Fruit fly (Drosophila melanogaster): Measurements from ENCODE around the gene dpr6.

dpr6 gene

dm6 chr3L:9974172-9974896 lies at the start of gene dpr6:
TSS of gene dpr6 (plus strand) at chr3L:9974651.
- TF ChIP-seq h (GFP tag; optimal IDR thresholded peaks at IDR 0.05) = no peak
- no peak for TF ChIP-seq Rel (GFP tag; optimal IDR thresholded peaks at IDR 0.05)
- TF ChIP-seq Rel (tag; optimal IDR thresholded peaks at IDR 0.05) = peak; percentile 49

- TF ChIP-seq GATAd (GFP tag; optimal IDR thresholded peaks at IDR 0.05) (no peak), dsf (GFP tag; optimal IDR thresholded peaks at IDR 0.05; ENCODE audit: borderline replicate concordance) (no peak), br (GFP tag; optimal IDR thresholded peaks at IDR 0.05) (no peak), lola (GFP tag; optimal IDR thresholded peaks at IDR 0.05) (no peak), HLH106 (tag; optimal IDR thresholded peaks at IDR 0.05) (no peak), Vsx2 (GFP tag; optimal IDR thresholded peaks at IDR 0.05; ENCODE audit: partially characterized antibody) (no peak), CG32264 (GFP tag; optimal IDR thresholded peaks at IDR 0.05) (no peak), N (GFP tag; optimal IDR thresholded peaks at IDR 0.05) (no peak), woc (GFP tag; optimal IDR thresholded peaks at IDR 0.05) (no peak), jim (GFP tag; optimal IDR thresholded peaks at IDR 0.05) (no peak), Sp1 (GFP tag; optimal IDR thresholded peaks at IDR 0.05) (no peak), brk (GFP tag; optimal IDR thresholded peaks at IDR 0.05) (no peak)
Measured at dm6 chr3L:9927169-9927568, 47.3 kb upstream of the dpr6 start.

- no peak for TF ChIP-seq Rel (GFP tag; optimal IDR thresholded peaks at IDR 0.05)
- peak; percentile 99 for TF ChIP-seq Rel (tag; optimal IDR thresholded peaks at IDR 0.05)
- peak; percentile 18 for TF ChIP-seq Vsx2 (GFP tag; optimal IDR thresholded peaks at IDR 0.05; ENCODE audit: partially characterized antibody)
- no peak for TF ChIP-seq sv (GFP tag; optimal IDR thresholded peaks at IDR 0.05)
- peak; percentile 14 for TF ChIP-seq Hr83 (GFP tag; optimal IDR thresholded peaks at IDR 0.05; ENCODE audit: poor library complexity, severe bottlenecking)
- TF ChIP-seq HLH106 (tag; optimal IDR thresholded peaks at IDR 0.05) = peak; percentile 10
- no peak for TF ChIP-seq psq (GFP tag; optimal IDR thresholded peaks at IDR 0.05)
Measured at dm6 chr3L:9968267-9968721, 6.2 kb upstream of the dpr6 start, which contains the start of the genes CG6685 and Dronc. TSS of gene CG6685 (minus strand) at chr3L:9968317. TSS of gene Dronc (plus strand) at chr3L:9968479.

- no peak for TF ChIP-seq Mio (GFP tag; optimal IDR thresholded peaks at IDR 0.05)
- no peak for TF ChIP-seq N (GFP tag; optimal IDR thresholded peaks at IDR 0.05)
- TF ChIP-seq sv (GFP tag; optimal IDR thresholded peaks at IDR 0.05) = no peak
Measured at dm6 chr3L:9969158-9969557, 5.3 kb upstream of the dpr6 start.

- TF ChIP-seq jim (GFP tag; optimal IDR thresholded peaks at IDR 0.05) = no peak
- TF ChIP-seq Myc (optimal IDR thresholded peaks at IDR 0.05) = peak; percentile 43
- TF ChIP-seq br (GFP tag; optimal IDR thresholded peaks at IDR 0.05) = no peak
- no peak for TF ChIP-seq Vsx2 (GFP tag; optimal IDR thresholded peaks at IDR 0.05; ENCODE audit: partially characterized antibody)
- no peak for TF ChIP-seq usp (GFP tag; optimal IDR thresholded peaks at IDR 0.05)
- TF ChIP-seq h (GFP tag; optimal IDR thresholded peaks at IDR 0.05) = peak; percentile 41
- TF ChIP-seq CG9705 (GFP tag; optimal IDR thresholded peaks at IDR 0.05) = peak; percentile 9
- TF ChIP-seq lola (GFP tag; optimal IDR thresholded peaks at IDR 0.05) = no peak
- peak; percentile 4 for TF ChIP-seq sv (GFP tag; optimal IDR thresholded peaks at IDR 0.05)
- no peak for TF ChIP-seq dl (GFP tag; optimal IDR thresholded peaks at IDR 0.05; ENCODE audit: insufficient read depth in 1 of 2, partially characterized antibody in 2 of 2)
- no peak for TF ChIP-seq Rel (GFP tag; optimal IDR thresholded peaks at IDR 0.05)
- peak; percentile 38 for TF ChIP-seq Rel (tag; optimal IDR thresholded peaks at IDR 0.05)
- TF ChIP-seq psq (GFP tag; optimal IDR thresholded peaks at IDR 0.05) = peak; percentile 21
- TF ChIP-seq Dif (GFP tag; optimal IDR thresholded peaks at IDR 0.05; ENCODE audit: partially characterized antibody) = no peak
- TF ChIP-seq ey (GFP tag; optimal IDR thresholded peaks at IDR 0.05) = peak; percentile 11
- TF ChIP-seq rgr (GFP tag; optimal IDR thresholded peaks at IDR 0.05) = peak; percentile 49
- no peak for TF ChIP-seq Sp1 (GFP tag; optimal IDR thresholded peaks at IDR 0.05)
- TF ChIP-seq dmrt93B (GFP tag; optimal IDR thresholded peaks at IDR 0.05) = peak; percentile 9
- peak; percentile 28 for TF ChIP-seq HLH106 (tag; optimal IDR thresholded peaks at IDR 0.05)
- peak; percentile 18 for TF ChIP-seq dsf (GFP tag; optimal IDR thresholded peaks at IDR 0.05; ENCODE audit: borderline replicate concordance)
- TF ChIP-seq Abd-B (GFP tag; optimal IDR thresholded peaks at IDR 0.05) = no peak
- TF ChIP-seq sage (GFP tag; optimal IDR thresholded peaks at IDR 0.05) = no peak
- peak; percentile 35 for TF ChIP-seq OdsH (GFP tag; optimal IDR thresholded peaks at IDR 0.05)
- TF ChIP-seq tai (GFP tag; optimal IDR thresholded peaks at IDR 0.05) = peak; percentile 34
- TF ChIP-seq GATAd (GFP tag; optimal IDR thresholded peaks at IDR 0.05) = no peak
- no peak for TF ChIP-seq CrebA (GFP tag; optimal IDR thresholded peaks at IDR 0.05; ENCODE audit: borderline replicate concordance)
- TF ChIP-seq Jra (GFP tag; optimal IDR thresholded peaks at IDR 0.05) = peak; percentile 1
- peak; percentile 50 for TF ChIP-seq Hnf4 (GFP tag; optimal IDR thresholded peaks at IDR 0.05)
- TF ChIP-seq Mio (GFP tag; optimal IDR thresholded peaks at IDR 0.05) = no peak
- no peak for TF ChIP-seq Dfd (GFP tag; optimal IDR thresholded peaks at IDR 0.05)
- TF ChIP-seq fru (GFP tag; optimal IDR thresholded peaks at IDR 0.05) = peak; percentile 42
- TF ChIP-seq Hr83 (GFP tag; optimal IDR thresholded peaks at IDR 0.05; ENCODE audit: poor library complexity, severe bottlenecking) = peak; percentile 42
Measured at dm6 chr3L:9972007-9972856, 2.2 kb upstream of the dpr6 start, which contains the start of the genes CG6674, CG42455 and vnc. TSS of gene CG6674 (minus strand) at chr3L:9972054. TSS of gene CG42455 (plus strand) at chr3L:9972312. TSS of gene vnc (plus strand) at chr3L:9972312.
